Fruit fly (Drosophila melanogaster): Measurements from ENCODE around the gene ppk27.
A peak's percentile ranks its signal among the peaks of the same experiment; 100 is the strongest.

The ppk27 gene

dm6 chr3L:3784001-3784400 is 29.0 kb upstream of the ppk27 start:
- TF ChIP-seq CG8478 (optimal IDR thresholded peaks at IDR 0.05): no peak
- TF ChIP-seq CTCF (optimal IDR thresholded peaks at IDR 0.05): no peak

- TF ChIP-seq CTCF (optimal IDR thresholded peaks at IDR 0.05): no peak
- TF ChIP-seq CG8478 (optimal IDR thresholded peaks at IDR 0.05): no peak
Observed at dm6 chr3L:3783436-3783835, 28.4 kb upstream of the ppk27 start.

dm6 chr3L:3782584-3783218 is 27.7 kb upstream of the ppk27 start:
- TF ChIP-seq CG8478 (optimal IDR thresholded peaks at IDR 0.05): no peak
- no peak for TF ChIP-seq CTCF (optimal IDR thresholded peaks at IDR 0.05)

dm6 chr3L:3778463-3778862 is 23.5 kb upstream of the ppk27 start:
- TF ChIP-seq CG8478 (optimal IDR thresholded peaks at IDR 0.05) (no peak), CTCF (optimal IDR thresholded peaks at IDR 0.05) (no peak)

- TF ChIP-seq CTCF (optimal IDR thresholded peaks at IDR 0.05) (no peak), CG8478 (optimal IDR thresholded peaks at IDR 0.05) (no peak)
Observed at dm6 chr3L:3776559-3777097, 21.6 kb upstream of the ppk27 start.

- TF ChIP-seq CG8478 (optimal IDR thresholded peaks at IDR 0.05) (no peak), CTCF (optimal IDR thresholded peaks at IDR 0.05) (no peak)
Observed at dm6 chr3L:3773317-3773716, 18.3 kb upstream of the ppk27 start.

dm6 chr3L:3772284-3772987 is 17.4 kb upstream of the ppk27 start:
- TF ChIP-seq CG8478 (optimal IDR thresholded peaks at IDR 0.05) (no peak), CTCF (optimal IDR thresholded peaks at IDR 0.05) (no peak)

dm6 chr3L:3771406-3771935 is 16.5 kb upstream of the ppk27 start:
- no peak for TF ChIP-seq CG8478 (optimal IDR thresholded peaks at IDR 0.05)
- TF ChIP-seq CTCF (optimal IDR thresholded peaks at IDR 0.05): no peak

- no peak for TF ChIP-seq CG8478 (optimal IDR thresholded peaks at IDR 0.05)
- TF ChIP-seq CTCF (optimal IDR thresholded peaks at IDR 0.05): no peak
Observed at dm6 chr3L:3770823-3771222, 15.8 kb upstream of the ppk27 start.

- TF ChIP-seq CTCF (optimal IDR thresholded peaks at IDR 0.05) (peak; percentile 67 to 80), CG8478 (optimal IDR thresholded peaks at IDR 0.05) (no peak)
Observed at dm6 chr3L:3769157-3769556, 14.2 kb upstream of the ppk27 start.

dm6 chr3L:3767825-3768224 is 12.8 kb upstream of the ppk27 start:
- peak; percentile 93 to 95 for TF ChIP-seq CTCF (optimal IDR thresholded peaks at IDR 0.05)
- no peak for TF ChIP-seq CG8478 (optimal IDR thresholded peaks at IDR 0.05)

- no peak for TF ChIP-seq CG8478 (optimal IDR thresholded peaks at IDR 0.05)
- TF ChIP-seq CTCF (optimal IDR thresholded peaks at IDR 0.05): peak in 1 of 2 experiments; percentile 62
Observed at dm6 chr3L:3766704-3767103, 11.7 kb upstream of the ppk27 start.

- TF ChIP-seq CTCF (optimal IDR thresholded peaks at IDR 0.05): no peak
- TF ChIP-seq CG8478 (optimal IDR thresholded peaks at IDR 0.05): no peak
Observed at dm6 chr3L:3765782-3766520, 10.9 kb upstream of the ppk27 start.

dm6 chr3L:3764338-3764737 is 9.3 kb upstream of the ppk27 start:
- TF ChIP-seq CG8478 (optimal IDR thresholded peaks at IDR 0.05): no peak
- no peak for TF ChIP-seq CTCF (optimal IDR thresholded peaks at IDR 0.05)

- TF ChIP-seq CG8478 (optimal IDR thresholded peaks at IDR 0.05) (no peak), CTCF (optimal IDR thresholded peaks at IDR 0.05) (no peak)
Observed at dm6 chr3L:3763335-3763734, 8.3 kb upstream of the ppk27 start.

Data from S2 (cell line).